Worm (Caenorhabditis elegans) whole organism, L1 larva: ENCODE results near the gene cyn-8.

Experiments
- F16B12.6 ChIP-seq: fragments of 150-350 bp; optimal IDR thresholded peaks from 2 replicates; lab custom pipeline; 2014; ENCODE audit warnings: missing biosample characterization, missing genetic modification characterization
- aha-1 ChIP-seq: fragments of 150-350 bp; optimal IDR thresholded peaks from 2 replicates; lab custom pipeline; 2014; ENCODE audit warnings: missing biosample characterization, missing genetic modification characterization
- ama-1 ChIP-seq: fragments of 150-350 bp; optimal IDR thresholded peaks from 2 replicates; lab custom pipeline; 2014
- blmp-1 ChIP-seq: fragments of 150-350 bp; optimal IDR thresholded peaks from 2 replicates; lab custom pipeline; 2014; ENCODE audit warnings: missing biosample characterization, missing genetic modification characterization
- ceh-8 ChIP-seq: fragments of 200-800 bp; sonication (Bioruptor generic); optimal IDR thresholded peaks from 2 replicates; lab custom pipeline; 2018; ENCODE audit warnings: mild to moderate bottlenecking, missing genetic modification characterization, moderate library complexity, missing compliant biosample characterization
- ces-1 ChIP-seq: fragments of 150-350 bp; optimal IDR thresholded peaks from 2 replicates; lab custom pipeline; 2014; ENCODE audit warnings: missing biosample characterization, missing genetic modification reagents, missing genetic modification characterization
- egl-13 ChIP-seq: sonication (generic microtip); optimal IDR thresholded peaks from 2 replicates; lab custom pipeline; 2016; ENCODE audit warnings: missing genotype, missing genetic modification reagents, missing genetic modification characterization, missing compliant biosample characterization
- elt-2 ChIP-seq: sonication (generic microtip); optimal IDR thresholded peaks from 2 replicates; lab custom pipeline; 2016; ENCODE audit warnings: missing genetic modification characterization, mild to moderate bottlenecking, inconsistent platforms, missing compliant biosample characterization, missing genetic modification reagents
- fkh-10 ChIP-seq: sonication (generic microtip); optimal IDR thresholded peaks from 2 replicates; lab custom pipeline; 2017; ENCODE audit warnings: missing biosample characterization, missing genetic modification reagents, missing genetic modification characterization
- fkh-8 ChIP-seq: sonication (generic microtip); optimal IDR thresholded peaks from 2 replicates; lab custom pipeline; 2016; ENCODE audit warnings: mild to moderate bottlenecking, missing genetic modification characterization, missing compliant biosample characterization
- fos-1 ChIP-seq: fragments of 150-350 bp; optimal IDR thresholded peaks from 2 replicates; lab custom pipeline; 2014; ENCODE audit warnings: missing biosample characterization, missing genetic modification characterization
- grh-1 ChIP-seq: fragments of 200-800 bp; sonication (Bioruptor generic); IDR thresholded peaks from 2 replicates; pipeline ENCODE4 v1.3.6; 2022; ENCODE audit warnings: missing genetic modification reagents, missing genetic modification characterization, missing compliant biosample characterization
- hlh-17 ChIP-seq: fragments of 200-800 bp; sonication (Bioruptor generic); optimal IDR thresholded peaks from 2 replicates; lab custom pipeline; 2018; ENCODE audit warnings: missing genetic modification characterization, mild to moderate bottlenecking, missing compliant biosample characterization, moderate library complexity, borderline replicate concordance
- hlh-4 ChIP-seq: sonication (generic microtip); optimal IDR thresholded peaks from 2 replicates; lab custom pipeline; 2016; ENCODE audit warnings: mild to moderate bottlenecking, missing genetic modification characterization, missing compliant biosample characterization
- lin-35 ChIP-seq, 2 experiments: fragments of 150-350 bp; optimal IDR thresholded peaks; 2 replicates each; lab custom pipeline; 2014; ENCODE audit warnings: missing biosample characterization in 2 of 2, missing genetic modification characterization in 2 of 2, missing genetic modification reagents in 2 of 2
- lsy-2 ChIP-seq, 2 experiments: fragments of 150-350 bp; optimal IDR thresholded peaks; 2 replicates each; lab custom pipeline; 2014; ENCODE audit warnings: missing biosample characterization in 2 of 2, missing genetic modification characterization in 2 of 2
- mab-9 ChIP-seq: fragments of 200-800 bp; sonication (Bioruptor generic); IDR thresholded peaks from 2 replicates; pipeline ENCODE4 v1.3.6; 2022; ENCODE audit warnings: missing genetic modification reagents, missing genetic modification characterization, missing compliant biosample characterization
- nhr-20 ChIP-seq: sonication (generic microtip); optimal IDR thresholded peaks from 2 replicates; lab custom pipeline; 2016; ENCODE audit warnings: mild to moderate bottlenecking, missing genetic modification characterization, missing compliant biosample characterization
- nhr-71 ChIP-seq: sonication (generic microtip); optimal IDR thresholded peaks from 2 replicates; lab custom pipeline; 2016; ENCODE audit warnings: mild to moderate bottlenecking, missing genetic modification characterization, moderate library complexity, missing compliant biosample characterization
- nhr-84 ChIP-seq: sonication (generic microtip); optimal IDR thresholded peaks from 2 replicates; lab custom pipeline; 2017; ENCODE audit warnings: missing biosample characterization, missing genetic modification characterization
- nhr-85 ChIP-seq: sonication (generic microtip); peaks from one replicate; lab custom pipeline; 2016; ENCODE audit warnings: missing genetic modification characterization, inconsistent platforms, missing compliant biosample characterization
- nhr-90 ChIP-seq: sonication (generic microtip); optimal IDR thresholded peaks from 2 replicates; lab custom pipeline; 2016; ENCODE audit warnings: mild to moderate bottlenecking, missing genetic modification characterization, missing compliant biosample characterization; ENCODE audit not compliant: poor library complexity
- pqm-1 ChIP-seq: sonication (generic microtip); optimal IDR thresholded peaks from 3 replicates; lab custom pipeline; 2017; ENCODE audit warnings: missing biosample characterization, missing genetic modification characterization
- skn-1 ChIP-seq: fragments of 150-350 bp; optimal IDR thresholded peaks from 2 replicates; lab custom pipeline; 2014; ENCODE audit warnings: missing biosample characterization, missing genetic modification characterization
- snpc-4 ChIP-seq: fragments of 150-350 bp; optimal IDR thresholded peaks from 2 replicates; lab custom pipeline; 2014; ENCODE audit warnings: missing biosample characterization, missing genetic modification characterization
- sup-37 ChIP-seq: fragments of 200-800 bp; sonication (Bioruptor generic); optimal IDR thresholded peaks from 2 replicates; lab custom pipeline; 2018; ENCODE audit warnings: mild to moderate bottlenecking, missing genetic modification characterization, missing compliant biosample characterization
- unc-30 ChIP-seq: sonication (generic microtip); optimal IDR thresholded peaks from 2 replicates; lab custom pipeline; 2017; ENCODE audit warnings: missing biosample characterization, missing genetic modification characterization
- unc-62 ChIP-seq: fragments of 150-350 bp; optimal IDR thresholded peaks from 2 replicates; lab custom pipeline; 2014; ENCODE audit warnings: missing biosample characterization, missing genetic modification reagents, missing genetic modification characterization
- vab-15 ChIP-seq: sonication (generic microtip); optimal IDR thresholded peaks from 2 replicates; lab custom pipeline; 2017; ENCODE audit warnings: missing genotype, mild to moderate bottlenecking, missing genetic modification characterization, missing compliant biosample characterization
- zag-1 ChIP-seq: fragments of 150-350 bp; optimal IDR thresholded peaks from 2 replicates; lab custom pipeline; 2014; ENCODE audit warnings: missing biosample characterization, missing genetic modification characterization
- zip-4 ChIP-seq: fragments of 200-800 bp; sonication (Bioruptor generic); optimal IDR thresholded peaks from 2 replicates; lab custom pipeline; 2018; ENCODE audit warnings: mild to moderate bottlenecking, missing genetic modification characterization, moderate library complexity, missing compliant biosample characterization
- ztf-4 ChIP-seq: fragments of 150-350 bp; optimal IDR thresholded peaks from 2 replicates; lab custom pipeline; 2014; ENCODE audit warnings: missing biosample characterization, missing genetic modification characterization

Gene cyn-8

DNA sequence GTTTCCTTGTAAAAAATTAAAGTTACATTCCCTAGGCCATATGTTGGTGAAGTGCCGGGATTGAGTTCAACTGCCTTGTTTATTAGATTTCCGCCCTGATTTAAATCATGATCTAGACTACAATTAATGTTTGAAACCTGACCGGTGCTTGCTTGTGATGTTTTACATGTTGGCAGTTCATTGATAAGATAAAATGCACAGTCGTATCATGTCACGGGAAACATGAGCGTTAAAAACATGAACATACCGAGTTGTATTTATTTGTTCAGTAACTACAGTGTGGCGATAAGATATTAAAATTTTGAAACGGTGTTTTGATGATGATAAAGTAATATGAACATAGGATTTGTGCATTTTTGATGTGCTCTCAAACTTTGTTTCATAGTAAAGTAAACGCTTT lies 21.3 kb downstream of the cyn-8 start:
- TF ChIP-seq fkh-8 (tag; lab: Kevin White, UChicago) (no peak), elt-2 (tag; lab: Kevin White, UChicago) (peak; percentile 96), nhr-71 (tag; lab: Kevin White, UChicago) (peak; percentile 14), F16B12.6 (tag; lab: Kevin White, UChicago) (no peak), lin-35 (GFP tag; optimal IDR thresholded peaks at IDR 0.05; lab: Kevin White, UChicago) (peak in 1 of 2 experiments; percentile 52), nhr-90 (tag; lab: Kevin White, UChicago) (peak; percentile 11), nhr-20 (tag; lab: Kevin White, UChicago) (peak; percentile 66)
- TF ChIP-seq, all 84 proteins: peak for 5

DNA sequence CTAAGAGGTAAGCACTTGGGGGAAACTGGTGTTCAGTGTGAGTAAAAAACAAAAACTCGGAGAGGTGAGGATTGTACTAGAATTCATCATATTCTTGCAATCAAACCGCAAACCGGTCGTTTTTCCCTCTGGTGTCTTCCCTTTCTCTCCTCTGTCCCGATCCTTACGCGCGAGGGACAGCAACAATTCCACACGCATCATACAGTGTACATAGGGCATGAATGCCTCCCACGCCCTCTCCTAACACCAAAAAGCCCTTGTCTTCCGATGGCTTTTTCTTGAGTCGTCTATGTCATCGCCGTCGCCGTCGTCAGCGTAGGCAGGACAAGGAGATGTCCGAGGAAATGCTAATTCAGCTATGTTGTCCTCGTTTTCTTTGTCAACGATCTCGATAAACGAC lies 22.4 kb downstream of the cyn-8 start:
- TF ChIP-seq blmp-1 (tag; lab: Kevin White, UChicago) (peak; percentile 56), sup-37 (GFP tag; lab: Kevin White, UChicago) (no peak)
- TF ChIP-seq, all 84 proteins: peak for 1

DNA sequence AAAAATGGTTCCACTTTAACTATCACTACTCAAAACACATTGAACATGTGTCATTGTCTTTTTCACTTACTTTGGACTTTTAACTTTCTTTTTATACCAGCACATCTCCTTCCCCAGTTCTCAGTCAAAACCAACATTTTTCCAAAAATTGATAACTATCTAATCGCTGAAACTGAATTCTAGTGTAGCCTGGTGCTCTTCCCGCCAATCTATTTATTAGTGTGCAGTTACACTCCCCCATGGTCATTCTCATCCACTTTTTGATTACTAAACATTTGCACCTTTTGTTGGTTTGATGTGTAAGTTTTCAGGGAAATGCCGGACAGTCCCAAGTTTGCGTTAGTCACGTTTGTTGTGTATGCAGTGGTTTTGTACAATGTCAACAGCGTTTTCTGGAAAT lies 23.2 kb downstream of the cyn-8 start:
- TF ChIP-seq aha-1 (no peak), ces-1 (GFP tag; lab: Kevin White, UChicago) (no peak), ceh-8 (GFP tag; lab: Kevin White, UChicago) (no peak), lin-35 (GFP tag; optimal IDR thresholded peaks at IDR 0.05; lab: Kevin White, UChicago) (peak in 1 of 2 experiments; percentile 5), grh-1 (GFP tag; lab: Robert Waterston, UW) (no peak), mab-9 (GFP tag; lab: Robert Waterston, UW) (no peak), nhr-84 (tag; lab: Kevin White, UChicago) (no peak), lsy-2 (tag; optimal IDR thresholded peaks at IDR 0.05; lab: Kevin White, UChicago) (no peak), skn-1 (tag; lab: Kevin White, UChicago) (no peak), ama-1 (lab: Kevin White, UChicago) (no peak), unc-30 (tag; lab: Kevin White, UChicago) (no peak), fos-1 (no peak), snpc-4 (no peak), unc-62 (GFP tag; lab: Kevin White, UChicago) (no peak), hlh-17 (GFP tag; lab: Kevin White, UChicago) (no peak), elt-2 (tag; lab: Kevin White, UChicago) (peak; percentile 34), sup-37 (GFP tag; lab: Kevin White, UChicago) (no peak)

- TF ChIP-seq vab-15 (tag; lab: Kevin White, UChicago): no peak
- TF ChIP-seq nhr-85 (tag; lab: Kevin White, UChicago): peak; percentile 66
- no peak for TF ChIP-seq pqm-1 (tag; lab: Kevin White, UChicago)
- TF ChIP-seq blmp-1 (tag; lab: Kevin White, UChicago): peak; percentile 9
- TF ChIP-seq fkh-10 (GFP tag; lab: Kevin White, UChicago): no peak
- TF ChIP-seq hlh-4 (tag; lab: Kevin White, UChicago): no peak
- TF ChIP-seq, all 84 proteins: peak for 2
Measured at ce11 chrX:8934988-8935387, 23.9 kb downstream of the cyn-8 start.

ce11 chrX:8939389-8939788 lies 28.3 kb downstream of the cyn-8 start:
- TF ChIP-seq zip-4 (GFP tag; lab: Kevin White, UChicago) (no peak), egl-13 (no peak), elt-2 (tag; lab: Kevin White, UChicago) (no peak), nhr-90 (tag; lab: Kevin White, UChicago) (peak; percentile 8), ztf-4 (tag; lab: Kevin White, UChicago) (no peak), nhr-85 (tag; lab: Kevin White, UChicago) (no peak), ces-1 (GFP tag; lab: Kevin White, UChicago) (no peak)

DNA sequence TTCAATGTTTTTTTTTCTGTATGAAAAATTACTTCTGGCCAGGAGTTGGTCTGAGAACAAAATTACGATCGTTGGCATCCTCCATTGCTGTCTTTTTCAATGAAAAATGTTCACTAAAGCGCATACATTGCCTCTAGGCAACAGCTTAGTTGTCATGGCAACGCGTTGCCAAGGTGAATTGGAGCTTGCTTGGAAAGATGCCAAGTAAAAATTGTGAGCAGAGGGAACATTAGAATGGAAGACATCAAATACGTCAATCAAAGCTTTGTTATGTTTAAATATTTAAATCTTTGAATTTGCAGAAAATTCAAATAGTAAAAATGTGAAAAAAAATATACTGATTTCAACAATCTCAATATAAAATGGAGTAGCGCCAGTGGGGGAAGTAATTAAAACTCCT lies 29.0 kb downstream of the cyn-8 start, which contains the start of gene dylt-2:
Gene dylt-2 (minus strand): TSS at position 101 of the 400 bp plus-strand sequence.
- peak; percentile 43 for TF ChIP-seq fkh-8 (tag; lab: Kevin White, UChicago)
- TF ChIP-seq zag-1 (tag; lab: Kevin White, UChicago): no peak
